Worm (Caenorhabditis elegans): ENCODE measurements around the gene gst-40.

Gene gst-40

ce11 chrIV:787755-788154 is 27.5 kb downstream of the gst-40 start, which contains the start of gene F56B3.6:
TSS of gene F56B3.6 (plus strand) at chrIV:788055.
- TF ChIP-seq cnd-1 (tag; optimal IDR thresholded peaks at IDR 0.05) (no peak), unc-120 (tag; optimal IDR thresholded peaks at IDR 0.05; ENCODE audit: poor library complexity, severe bottlenecking) (no peak), lin-32 (GFP tag; optimal IDR thresholded peaks at IDR 0.05) (no peak), lin-13 (tag; optimal IDR thresholded peaks at IDR 0.05) (no peak), tbx-8 (GFP tag; optimal IDR thresholded peaks at IDR 0.05) (no peak), zip-8 (tag; optimal IDR thresholded peaks at IDR 0.05) (no peak), ceh-83 (GFP tag; optimal IDR thresholded peaks at IDR 0.05) (no peak), M03D4.4 (tag; optimal IDR thresholded peaks at IDR 0.05) (no peak), ceh-43 (GFP tag; optimal IDR thresholded peaks at IDR 0.05) (no peak), unc-62 (GFP tag; optimal IDR thresholded peaks at IDR 0.05) (no peak), unc-39 (tag; optimal IDR thresholded peaks at IDR 0.05) (no peak), mep-1 (tag; optimal IDR thresholded peaks at IDR 0.05) (no peak), pha-4 (tag; optimal IDR thresholded peaks at IDR 0.05) (no peak), sem-2 (GFP tag; optimal IDR thresholded peaks at IDR 0.05) (no peak), blmp-1 (tag; optimal IDR thresholded peaks at IDR 0.05) (no peak), ham-2 (GFP tag; optimal IDR thresholded peaks at IDR 0.05) (no peak), drap-1 (GFP tag; optimal IDR thresholded peaks at IDR 0.05) (no peak)

ce11 chrIV:794275-794674 is 34.0 kb downstream of the gst-40 start, which contains the start of gene F56B3.4:
TSS of gene F56B3.4 (minus strand) at chrIV:794275.
- no peak for TF ChIP-seq ces-1 (GFP tag; optimal IDR thresholded peaks at IDR 0.05)
- TF ChIP-seq sem-2 (GFP tag; optimal IDR thresholded peaks at IDR 0.05) = no peak

ce11 chrIV:795383-795872 is 35.1 kb downstream of the gst-40 start, which contains the start of gene skr-18:
TSS of gene skr-18 (minus strand) at chrIV:795433.
- TF ChIP-seq ztf-11 (tag; optimal IDR thresholded peaks at IDR 0.05) (no peak), bed-3 (GFP tag; optimal IDR thresholded peaks at IDR 0.05) (no peak), nhr-76 (tag; optimal IDR thresholded peaks at IDR 0.05) (no peak), cnd-1 (tag; optimal IDR thresholded peaks at IDR 0.05) (no peak), hlh-1 (tag; optimal IDR thresholded peaks at IDR 0.05) (no peak), nhr-28 (tag; optimal IDR thresholded peaks at IDR 0.05) (no peak), flh-1 (GFP tag; optimal IDR thresholded peaks at IDR 0.05) (no peak), snpc-4 (tag; optimal IDR thresholded peaks at IDR 0.05) (no peak), ham-2 (GFP tag; optimal IDR thresholded peaks at IDR 0.05) (no peak), nhr-2 (tag; optimal IDR thresholded peaks at IDR 0.05) (no peak), elt-3 (tag; optimal IDR thresholded peaks at IDR 0.05) (no peak), sem-2 (GFP tag; optimal IDR thresholded peaks at IDR 0.05) (no peak), zip-8 (tag; optimal IDR thresholded peaks at IDR 0.05) (no peak), mab-5 (tag; optimal IDR thresholded peaks at IDR 0.05) (no peak), tbx-8 (GFP tag; optimal IDR thresholded peaks at IDR 0.05) (no peak), mep-1 (tag; optimal IDR thresholded peaks at IDR 0.05) (no peak), M03D4.4 (tag; optimal IDR thresholded peaks at IDR 0.05) (no peak), nhr-237 (tag; optimal IDR thresholded peaks at IDR 0.05) (no peak), lin-32 (GFP tag; optimal IDR thresholded peaks at IDR 0.05) (no peak), sptf-1 (tag; optimal IDR thresholded peaks at IDR 0.05) (no peak)

- TF ChIP-seq snpc-4 (tag; optimal IDR thresholded peaks at IDR 0.05) (no peak), ceh-43 (GFP tag; optimal IDR thresholded peaks at IDR 0.05) (peak; percentile 26), ztf-11 (tag; optimal IDR thresholded peaks at IDR 0.05) (no peak), ceh-83 (GFP tag; optimal IDR thresholded peaks at IDR 0.05) (peak; percentile 49), sptf-1 (tag; optimal IDR thresholded peaks at IDR 0.05) (peak; percentile 81), bed-3 (GFP tag; optimal IDR thresholded peaks at IDR 0.05) (peak; percentile 55), unc-39 (tag; optimal IDR thresholded peaks at IDR 0.05) (no peak), unc-120 (tag; optimal IDR thresholded peaks at IDR 0.05; ENCODE audit: poor library complexity, severe bottlenecking) (no peak), drap-1 (GFP tag; optimal IDR thresholded peaks at IDR 0.05) (peak; percentile 34), zip-8 (tag; optimal IDR thresholded peaks at IDR 0.05) (no peak), lsy-2 (tag; optimal IDR thresholded peaks at IDR 0.05) (peak; percentile 69), mab-5 (tag; optimal IDR thresholded peaks at IDR 0.05) (peak; percentile 36), M03D4.4 (tag; optimal IDR thresholded peaks at IDR 0.05) (peak; percentile 37), nhr-237 (tag; optimal IDR thresholded peaks at IDR 0.05) (peak; percentile 82), mls-2 (tag; optimal IDR thresholded peaks at IDR 0.05) (no peak), pha-4 (tag; optimal IDR thresholded peaks at IDR 0.05) (no peak), ces-1 (GFP tag; optimal IDR thresholded peaks at IDR 0.05) (peak; percentile 80), cnd-1 (tag; optimal IDR thresholded peaks at IDR 0.05) (no peak), ham-2 (GFP tag; optimal IDR thresholded peaks at IDR 0.05) (no peak), mep-1 (tag; optimal IDR thresholded peaks at IDR 0.05) (peak; percentile 20)
Measured at ce11 chrIV:796521-797073, 36.3 kb downstream of the gst-40 start, which contains the start of the genes F56B3.11 and ech-5. TSS of gene F56B3.11 (minus strand) at chrIV:796571. TSS of gene ech-5 (plus strand) at chrIV:797023.

Measured in whole organism, mixed stage, embryonic.